Worm (Caenorhabditis elegans): Measurements from ENCODE around the gene scc-3.

ce11 chrV:12797992-12798391 is 34.2 kb downstream of the scc-3 start, which contains the start of gene ugt-6:
- TF ChIP-seq nhr-237 (tag; optimal IDR thresholded peaks at IDR 0.05) (no peak), snpc-4 (tag; optimal IDR thresholded peaks at IDR 0.05) (no peak), nfya-1 (tag; optimal IDR thresholded peaks at IDR 0.05; ENCODE audit: insufficient read depth) (no peak)
